Worm (Caenorhabditis elegans): Measurements from ENCODE around the gene shl-1.

DNA sequence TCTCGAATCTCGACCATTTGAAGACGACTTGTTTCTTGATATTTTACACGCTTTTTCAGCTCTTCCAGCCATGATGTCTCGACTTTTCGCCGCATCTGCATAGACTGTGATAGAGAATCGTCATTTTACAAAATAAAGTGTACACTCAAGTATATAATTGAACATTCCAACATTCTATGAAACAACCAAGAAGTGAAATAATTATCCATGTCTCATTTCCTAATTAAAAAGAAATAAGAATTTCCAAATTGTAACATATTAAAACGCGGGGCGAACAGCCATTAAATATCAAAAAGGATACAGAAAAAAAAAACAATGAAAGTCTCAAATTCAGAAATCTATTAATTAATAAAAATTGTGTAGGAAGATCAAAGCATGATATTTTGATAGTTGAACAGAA lies 10.9 kb downstream of the shl-1 start, which contains the start of gene smg-3:
- TF ChIP-seq nhr-76 (tag; optimal IDR thresholded peaks at IDR 0.05) (no peak), aha-1 (tag; optimal IDR thresholded peaks at IDR 0.05) (no peak), zip-4 (GFP tag; optimal IDR thresholded peaks at IDR 0.05) (no peak), fkh-10 (GFP tag; optimal IDR thresholded peaks at IDR 0.05) (no peak), ceh-90 (tag; optimal IDR thresholded peaks at IDR 0.05) (no peak), elt-2 (tag; optimal IDR thresholded peaks at IDR 0.05) (no peak), xbp-1 (tag; optimal IDR thresholded peaks at IDR 0.05) (no peak), pqm-1 (tag; optimal IDR thresholded peaks at IDR 0.05) (no peak)

Measured in whole organism, L1 larva.